Worm (Caenorhabditis elegans): ENCODE data around the gene dos-2.

DNA sequence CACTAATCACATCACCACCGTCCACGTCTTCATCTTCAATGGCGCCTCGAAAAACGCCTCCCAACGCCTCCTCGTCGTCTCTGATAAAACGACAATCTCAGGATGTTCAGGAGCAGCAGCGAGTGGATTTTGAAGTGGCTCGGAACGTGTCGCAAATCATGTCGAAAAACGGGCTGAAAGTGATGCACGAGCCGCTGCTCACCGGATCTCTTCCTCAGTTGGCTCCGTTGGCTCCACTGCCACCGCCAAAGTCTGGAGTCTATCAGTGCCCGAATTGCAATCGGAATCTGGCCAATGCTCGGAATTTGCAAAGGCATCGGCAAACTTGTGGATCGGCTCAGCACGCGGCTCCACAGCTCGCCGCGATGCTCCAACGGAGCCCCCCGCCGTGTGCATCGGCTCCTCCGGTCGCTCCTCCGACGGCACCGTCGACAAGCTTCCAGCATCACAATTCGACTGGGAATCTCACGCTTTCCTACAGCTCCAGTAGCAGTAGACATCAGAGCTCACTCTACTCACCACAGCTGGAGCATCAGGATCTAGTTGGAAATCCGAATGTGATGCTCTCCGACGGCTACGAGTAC lies 11.6 kb upstream of the dos-2 start:
- TF ChIP-seq unc-62 (GFP tag; optimal IDR thresholded peaks at IDR 0.05 in 1 of 2) (no peak), unc-62 (tag; optimal IDR thresholded peaks at IDR 0.05) (no peak), lin-1 (GFP tag; IDR thresholded peaks at IDR 0.05) (no peak), ama-1 (optimal IDR thresholded peaks at IDR 0.05) (no peak), dmd-6 (GFP tag; IDR thresholded peaks at IDR 0.05) (no peak), ceh-82 (tag; optimal IDR thresholded peaks at IDR 0.05) (no peak), hmg-1.1 (GFP tag; IDR thresholded peaks at IDR 0.05) (no peak), nhr-42 (GFP tag; IDR thresholded peaks at IDR 0.05) (no peak), mes-2 (tag; optimal IDR thresholded peaks at IDR 0.05; ENCODE audit: poor library complexity, severe bottlenecking) (no peak), skn-1 (tag; optimal IDR thresholded peaks at IDR 0.05) (no peak), zag-1 (tag; optimal IDR thresholded peaks at IDR 0.05) (no peak), ces-1 (GFP tag; optimal IDR thresholded peaks at IDR 0.05) (no peak), aly-2 (tag; optimal IDR thresholded peaks at IDR 0.05) (no peak), egl-27 (tag; optimal IDR thresholded peaks at IDR 0.05) (no peak)
